Worm (Caenorhabditis elegans): ENCODE measurements around the gene T11B7.5.

Gene T11B7.5

DNA sequence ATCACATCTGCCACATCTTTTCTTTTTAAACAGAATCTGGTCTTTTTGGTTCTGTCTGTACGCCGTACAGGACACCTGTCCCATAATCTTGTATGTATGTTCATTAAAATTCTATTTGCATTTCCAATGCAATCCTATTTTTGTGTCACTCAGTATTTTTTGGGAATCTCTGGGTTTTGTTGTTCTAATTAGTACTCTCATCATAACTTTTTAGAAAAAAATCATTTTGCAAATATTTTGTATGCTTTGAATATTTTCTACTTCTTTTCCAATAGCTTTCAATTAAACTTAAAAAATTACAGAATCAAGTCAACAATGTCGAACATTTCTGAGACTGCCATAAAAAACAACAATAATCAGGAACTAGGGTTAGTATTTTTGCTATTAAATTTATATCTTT lies 35.8 kb downstream of the T11B7.5 start, which contains the start of gene T28C6.3:
T28C6.3 (plus strand) TSS at position 301 of the 400 bp plus-strand sequence.
- no peak for TF ChIP-seq ceh-40 (GFP tag; IDR thresholded peaks at IDR 0.05)
- TF ChIP-seq D2030.7 (GFP tag; IDR thresholded peaks at IDR 0.05), result no peak
- TF ChIP-seq nhr-27 (tag; optimal IDR thresholded peaks at IDR 0.05), result no peak
- no peak for TF ChIP-seq Y56A3A.18 (GFP tag; IDR thresholded peaks at IDR 0.05)
- no peak for TF ChIP-seq nhr-179 (tag; optimal IDR thresholded peaks at IDR 0.05)
- TF ChIP-seq snpc-3.4 (tag; optimal IDR thresholded peaks at IDR 0.05), result no peak
- TF ChIP-seq rec-8 (tag; optimal IDR thresholded peaks at IDR 0.05), result no peak
- no peak for TF ChIP-seq let-526 (GFP tag; IDR thresholded peaks at IDR 0.05)
- TF ChIP-seq ztf-28 (GFP tag; IDR thresholded peaks at IDR 0.05), result no peak

DNA sequence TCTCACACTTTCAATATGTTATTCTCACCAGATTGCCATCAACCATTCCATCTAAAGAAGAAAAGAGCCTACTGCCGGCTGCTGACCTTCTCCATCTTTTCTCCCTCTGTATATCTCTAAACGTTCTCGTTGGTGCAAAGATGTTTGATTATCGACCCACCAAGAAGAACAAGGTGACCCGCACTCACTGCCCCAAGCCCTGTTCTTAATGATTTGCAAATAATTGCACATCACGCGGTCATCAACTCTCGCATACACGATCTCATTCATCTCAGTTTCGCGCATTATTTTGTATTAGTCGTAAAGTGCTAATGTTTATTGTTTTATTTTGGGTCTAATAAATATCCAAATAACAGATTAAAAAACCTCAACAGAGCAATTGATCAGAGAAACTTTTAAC lies 36.4 kb downstream of the T11B7.5 start:
- TF ChIP-seq F22D6.2 (tag; optimal IDR thresholded peaks at IDR 0.05) (no peak), attf-5 (GFP tag; optimal IDR thresholded peaks at IDR 0.05) (no peak), ztf-18 (tag; optimal IDR thresholded peaks at IDR 0.05) (no peak), F57C9.4 (tag; optimal IDR thresholded peaks at IDR 0.05) (no peak), rec-8 (tag; optimal IDR thresholded peaks at IDR 0.05) (no peak), lin-54 (GFP tag; optimal IDR thresholded peaks at IDR 0.05) (no peak), T26A5.8 (tag; optimal IDR thresholded peaks at IDR 0.05) (no peak)

DNA sequence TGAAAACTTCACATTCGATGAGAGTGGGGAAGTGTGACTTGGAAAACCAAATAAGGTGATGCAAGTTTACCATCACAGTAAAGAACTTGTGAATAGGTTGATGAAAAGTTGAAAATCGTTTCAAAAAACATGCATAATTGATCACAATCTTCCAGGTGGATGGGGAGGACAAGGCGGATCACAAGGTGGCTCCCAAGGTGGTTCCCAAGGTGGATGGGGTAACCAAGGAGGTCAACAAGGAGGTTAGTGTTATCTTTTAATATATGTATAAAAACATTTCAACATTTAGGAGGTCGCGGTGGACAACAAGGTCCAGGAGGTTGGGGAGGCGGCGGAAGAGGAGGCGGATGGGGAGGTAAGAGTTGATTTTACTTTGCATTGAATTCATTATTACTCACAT lies 38.2 kb downstream of the T11B7.5 start, which contains the start of gene T28C6.10:
T28C6.10 (plus strand) TSS at position 301 of the 400 bp plus-strand sequence.
- TF ChIP-seq Y95B8A.8 (GFP tag; IDR thresholded peaks at IDR 0.05) (no peak), hlh-26 (GFP tag; conservative IDR thresholded peaks at IDR 0.05) (no peak), lin-35 (GFP tag; optimal IDR thresholded peaks at IDR 0.05) (no peak), sdz-38 (tag; optimal IDR thresholded peaks at IDR 0.05) (no peak), Y56A3A.18 (GFP tag; IDR thresholded peaks at IDR 0.05) (no peak), rpc-1 (optimal IDR thresholded peaks at IDR 0.05) (no peak), rpc-1 (tag; optimal IDR thresholded peaks at IDR 0.05) (no peak), ccch-3 (GFP tag; optimal IDR thresholded peaks at IDR 0.05) (no peak), nhr-179 (tag; optimal IDR thresholded peaks at IDR 0.05) (no peak), F33H1.4 (GFP tag; IDR thresholded peaks at IDR 0.05) (no peak), aptf-3 (GFP tag; IDR thresholded peaks at IDR 0.05) (no peak)

DNA sequence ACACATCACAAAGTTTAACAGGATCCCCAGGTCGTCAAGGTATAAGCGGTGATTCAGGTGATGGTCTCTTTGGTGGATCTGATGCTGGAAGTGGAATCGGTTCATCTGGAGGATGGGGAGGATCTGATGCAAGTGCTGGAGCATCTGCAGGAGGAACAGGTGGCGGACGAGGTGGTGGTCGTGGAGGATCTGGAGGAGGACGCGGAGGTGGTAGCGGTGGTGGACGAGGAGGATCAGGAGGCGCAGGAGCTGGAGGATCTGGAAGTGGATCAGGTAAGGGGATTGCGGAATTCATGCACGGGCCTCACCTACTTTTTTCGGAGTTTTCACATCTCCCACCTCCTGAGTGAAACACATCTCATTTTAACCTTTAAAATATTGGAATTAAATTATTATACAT lies 39.2 kb downstream of the T11B7.5 start:
- TF ChIP-seq egrh-3 (GFP tag; IDR thresholded peaks at IDR 0.05) (peak; percentile 86), sptf-2 (GFP tag; optimal IDR thresholded peaks at IDR 0.05) (no peak)

DNA sequence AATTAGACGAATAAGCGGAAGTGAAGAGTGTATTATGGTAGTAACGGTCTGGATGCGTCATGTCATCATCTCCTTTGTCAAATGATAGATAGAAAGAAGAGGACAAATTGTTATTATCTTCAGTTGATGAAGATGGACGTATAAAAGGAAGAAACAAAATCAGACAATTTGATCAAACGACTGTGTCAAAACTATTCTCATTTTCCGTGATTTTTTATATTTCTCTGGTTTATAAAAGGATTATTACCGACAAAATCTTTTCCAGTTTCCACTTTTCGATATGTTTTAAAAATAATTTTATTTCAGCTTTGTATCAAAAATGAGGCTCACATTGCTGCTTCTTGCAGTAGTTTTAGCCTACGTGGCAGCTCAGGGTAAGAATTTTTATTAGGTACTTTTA lies 39.8 kb downstream of the T11B7.5 start, which contains the start of gene grsp-2:
grsp-2 (plus strand) TSS at position 301 of the 400 bp plus-strand sequence.
- TF ChIP-seq rpc-1 (optimal IDR thresholded peaks at IDR 0.05), result no peak
- TF ChIP-seq rpc-1 (tag; optimal IDR thresholded peaks at IDR 0.05), result no peak

DNA sequence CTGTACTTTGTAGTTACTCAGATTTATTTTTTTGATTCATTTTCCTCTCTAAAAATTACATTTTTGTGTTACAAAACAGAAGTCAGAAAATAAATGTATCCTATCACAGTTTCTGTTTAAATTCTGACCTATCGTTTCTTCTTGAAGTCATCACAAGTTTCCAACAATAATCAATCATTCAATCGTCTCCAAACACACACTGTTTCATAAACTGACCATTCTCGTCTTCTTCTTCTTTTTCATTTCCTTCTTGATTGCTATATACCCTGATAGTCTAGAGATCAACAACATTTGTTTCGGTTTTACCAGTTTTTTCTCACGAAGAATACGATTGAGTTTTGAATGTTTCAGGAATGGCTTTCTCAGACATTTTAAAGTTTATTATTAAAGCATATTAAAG lies 40.7 kb downstream of the T11B7.5 start:
- TF ChIP-seq nfya-1 (tag; optimal IDR thresholded peaks at IDR 0.05; ENCODE audit: borderline replicate concordance, insufficient read depth) (no peak), egl-18 (GFP tag; IDR thresholded peaks at IDR 0.05) (no peak), D2030.7 (GFP tag; IDR thresholded peaks at IDR 0.05) (no peak), Y95B8A.8 (GFP tag; IDR thresholded peaks at IDR 0.05) (no peak), ztf-28 (GFP tag; IDR thresholded peaks at IDR 0.05) (no peak)

DNA sequence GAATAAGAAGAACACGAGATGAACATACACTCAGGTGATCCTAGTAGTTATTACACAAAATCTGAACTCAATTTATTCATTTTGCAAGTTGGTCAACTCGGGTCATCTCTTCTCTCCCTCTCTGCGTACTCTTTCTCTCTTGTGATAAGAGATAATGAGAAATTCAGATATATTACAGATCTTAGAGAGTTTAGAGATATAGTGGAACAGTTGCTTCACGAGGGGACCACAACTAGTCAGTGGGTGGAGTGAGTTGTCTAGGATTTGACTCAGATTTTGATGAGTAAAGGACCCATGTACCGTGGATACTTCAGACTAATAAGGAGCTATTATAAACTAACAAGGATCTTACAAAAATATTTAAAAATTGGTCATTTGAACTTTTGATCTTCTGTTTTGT lies 42.2 kb downstream of the T11B7.5 start, which contains the start of gene exc-5:
exc-5 (minus strand) TSS at position 57 of the 400 bp plus-strand sequence.
- TF ChIP-seq B0035.1 (tag; optimal IDR thresholded peaks at IDR 0.05), result no peak
- no peak for TF ChIP-seq rpc-1 (optimal IDR thresholded peaks at IDR 0.05)
- no peak for TF ChIP-seq rpc-1 (tag; optimal IDR thresholded peaks at IDR 0.05)
- no peak for TF ChIP-seq die-1 (tag; optimal IDR thresholded peaks at IDR 0.05)
- TF ChIP-seq dpff-1 (tag; optimal IDR thresholded peaks at IDR 0.05), result no peak
- no peak for TF ChIP-seq unc-130 (GFP tag; optimal IDR thresholded peaks at IDR 0.05)
- TF ChIP-seq nfya-1 (tag; optimal IDR thresholded peaks at IDR 0.05; ENCODE audit: borderline replicate concordance, insufficient read depth), result no peak
- no peak for TF ChIP-seq egl-18 (GFP tag; IDR thresholded peaks at IDR 0.05)
- TF ChIP-seq gei-17 (GFP tag; optimal IDR thresholded peaks at IDR 0.05), result no peak
- no peak for TF ChIP-seq madf-10 (tag; optimal IDR thresholded peaks at IDR 0.05)
- no peak for TF ChIP-seq D2030.7 (GFP tag; IDR thresholded peaks at IDR 0.05)
- TF ChIP-seq rcor-1 (GFP tag; IDR thresholded peaks at IDR 0.05), result no peak
- TF ChIP-seq ccch-3 (GFP tag; optimal IDR thresholded peaks at IDR 0.05), result no peak
- TF ChIP-seq atf-7 (tag; optimal IDR thresholded peaks at IDR 0.05), result no peak
- no peak for TF ChIP-seq efl-1 (GFP tag; optimal IDR thresholded peaks at IDR 0.05)
- no peak for TF ChIP-seq lsl-1 (GFP tag; optimal IDR thresholded peaks at IDR 0.05)

Data from whole organism, young adult.